Worm (Caenorhabditis elegans): Measurements from ENCODE around the gene tnt-4.
A peak's percentile ranks its signal among the peaks of the same experiment; 100 is the strongest.

Gene tnt-4

ce11 chrV:1957110-1957509 lies 35.6 kb downstream of the tnt-4 start, which contains the start of gene fipr-25:
Gene fipr-25, plus strand, starts transcription at chrV:1957410.
- TF ChIP-seq snpc-4 (tag; optimal IDR thresholded peaks at IDR 0.05) (no peak), ceh-62 (tag; optimal IDR thresholded peaks at IDR 0.05) (no peak), nhr-10 (tag; optimal IDR thresholded peaks at IDR 0.05) (no peak), T26A8.4 (GFP tag; IDR thresholded peaks at IDR 0.05) (no peak), egl-43 (GFP tag; IDR thresholded peaks at IDR 0.05) (no peak)

DNA sequence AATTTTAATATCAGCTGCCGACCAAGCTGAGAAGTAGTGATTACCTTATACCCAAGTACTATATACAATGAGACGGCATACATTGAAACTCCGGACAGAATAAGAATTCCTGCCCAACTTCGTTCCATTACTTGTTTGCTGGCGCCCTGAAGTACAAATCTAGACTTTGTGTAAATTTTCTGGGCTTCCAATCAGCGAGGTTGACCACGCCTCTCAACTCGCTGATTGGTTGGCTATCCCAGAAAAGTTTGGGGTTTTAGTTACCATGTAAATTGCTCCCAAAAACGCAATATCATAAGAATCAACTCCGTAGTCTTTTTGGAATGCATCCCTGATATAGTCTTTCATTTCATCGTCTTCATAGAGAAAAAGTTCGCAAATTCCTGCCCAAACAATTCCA lies 37.5 kb downstream of the tnt-4 start:
- TF ChIP-seq ama-1 (optimal IDR thresholded peaks at IDR 0.05), result no peak
- TF ChIP-seq ztf-7 (tag; optimal IDR thresholded peaks at IDR 0.05), result no peak
- TF ChIP-seq lim-7 (GFP tag; IDR thresholded peaks at IDR 0.05), result no peak
- no peak for TF ChIP-seq arid-1 (GFP tag; conservative IDR thresholded peaks at IDR 0.05)
- no peak for TF ChIP-seq pqm-1 (tag; optimal IDR thresholded peaks at IDR 0.05)
- TF ChIP-seq Y105C5A.15 (GFP tag; IDR thresholded peaks at IDR 0.05), result no peak
- TF ChIP-seq D1046.2 (GFP tag; IDR thresholded peaks at IDR 0.05), result no peak
- no peak for TF ChIP-seq ces-1 (GFP tag; optimal IDR thresholded peaks at IDR 0.05)
- TF ChIP-seq F44E2.7 (GFP tag; IDR thresholded peaks at IDR 0.05), result no peak
- TF ChIP-seq zip-2 (tag; optimal IDR thresholded peaks at IDR 0.05), result no peak
- TF ChIP-seq ztf-11 (tag; optimal IDR thresholded peaks at IDR 0.05), result no peak

ce11 chrV:1945875-1946274 lies 46.8 kb downstream of the tnt-4 start:
- TF ChIP-seq mdl-1 (tag; optimal IDR thresholded peaks at IDR 0.05) (no peak), cey-2 (tag; optimal IDR thresholded peaks at IDR 0.05; ENCODE audit: borderline replicate concordance, insufficient read depth) (no peak), ces-1 (GFP tag; optimal IDR thresholded peaks at IDR 0.05) (no peak), nhr-237 (tag; optimal IDR thresholded peaks at IDR 0.05) (no peak), daf-12 (tag; optimal IDR thresholded peaks at IDR 0.05) (no peak), gei-8 (GFP tag; optimal IDR thresholded peaks at IDR 0.05) (no peak)

DNA sequence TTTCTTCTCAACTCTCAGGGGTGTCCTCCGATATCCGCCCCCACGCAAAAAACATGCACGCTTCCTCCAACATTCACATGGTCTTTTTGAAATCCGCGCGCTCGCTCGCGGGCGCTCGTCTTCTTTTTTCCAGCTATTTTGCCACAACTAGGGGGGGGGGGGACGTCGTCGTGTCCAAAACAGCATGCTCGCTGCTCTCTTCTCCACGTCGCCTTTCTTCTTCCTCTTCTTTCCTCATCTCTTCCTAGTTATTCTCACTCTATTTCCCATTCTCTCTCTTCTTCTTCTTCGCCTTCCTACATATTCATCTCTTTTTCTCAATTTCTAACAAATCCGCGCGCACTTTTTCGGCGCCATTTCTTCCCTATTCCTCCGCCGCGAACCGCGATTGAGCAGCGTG lies 49.3 kb downstream of the tnt-4 start:
- TF ChIP-seq aha-1 (tag), result peak; percentile 46
- TF ChIP-seq hlh-30 (tag; optimal IDR thresholded peaks at IDR 0.05; ENCODE audit: insufficient read depth), result peak; percentile 11
- peak; percentile 34 for TF ChIP-seq mep-1 (tag; optimal IDR thresholded peaks at IDR 0.05)
- TF ChIP-seq unc-62 (GFP tag; optimal IDR thresholded peaks at IDR 0.05 in 1 of 2), result peak in 1 of 2 experiments; percentile 11
- TF ChIP-seq unc-62 (tag; optimal IDR thresholded peaks at IDR 0.05), result no peak
- TF ChIP-seq cey-2 (tag; optimal IDR thresholded peaks at IDR 0.05; ENCODE audit: borderline replicate concordance, insufficient read depth), result no peak
- TF ChIP-seq rbr-2 (tag; optimal IDR thresholded peaks at IDR 0.05), result peak; percentile 72
- TF ChIP-seq hmg-1.1 (GFP tag; IDR thresholded peaks at IDR 0.05), result peak; percentile 52
- peak; percentile 78 for TF ChIP-seq ctbp-1 (GFP tag; IDR thresholded peaks at IDR 0.05)
- TF ChIP-seq F37D6.2 (tag; optimal IDR thresholded peaks at IDR 0.05), result peak; percentile 50
- TF ChIP-seq snpc-4 (tag; optimal IDR thresholded peaks at IDR 0.05), result no peak
- peak; percentile 86 for TF ChIP-seq fkh-10 (GFP tag; optimal IDR thresholded peaks at IDR 0.05)
- TF ChIP-seq nhr-102 (tag; optimal IDR thresholded peaks at IDR 0.05), result no peak
- no peak for TF ChIP-seq ceh-32 (tag; optimal IDR thresholded peaks at IDR 0.05; ENCODE audit: poor library complexity)
- no peak for TF ChIP-seq F10B5.3 (tag; optimal IDR thresholded peaks at IDR 0.05)
- peak in 1 of 2 experiments; percentile 72 for TF ChIP-seq mdl-1 (tag; optimal IDR thresholded peaks at IDR 0.05)
- peak in 1 of 2 experiments; percentile 38 for TF ChIP-seq lsy-2 (tag; optimal IDR thresholded peaks at IDR 0.05)
- TF ChIP-seq set-16 (GFP tag; IDR thresholded peaks at IDR 0.05), result peak; percentile 78
